Fruit fly (Drosophila melanogaster) whole organism, adult: Measurements from ENCODE around the gene CG32708.

Experiments used
- CG14711 ChIP-seq: fragments of 200-800 bp; sonication (Bioruptor generic); optimal IDR thresholded peaks from 2 replicates; lab custom pipeline; 2018; ENCODE audit warnings: missing biosample characterization, mild to moderate bottlenecking, missing genetic modification characterization, moderate library complexity
- Clk ChIP-seq: fragments of 200-800 bp; sonication (Bioruptor generic); optimal IDR thresholded peaks from 2 replicates; lab custom pipeline; 2017; ENCODE audit warnings: missing biosample characterization, missing genetic modification characterization
- Hr96 ChIP-seq: fragments of 200-800 bp; sonication (Bioruptor generic); optimal IDR thresholded peaks from 2 replicates; lab custom pipeline; 2016; ENCODE audit warnings: missing biosample characterization, missing genetic modification characterization
- Mnt ChIP-seq: fragments of 200-800 bp; sonication (Bioruptor generic); optimal IDR thresholded peaks from 2 replicates; lab custom pipeline; 2016; ENCODE audit warnings: missing biosample characterization, mild to moderate bottlenecking, missing genetic modification characterization
- bab1 ChIP-seq: fragments of 200-800 bp; sonication (Bioruptor generic); optimal IDR thresholded peaks from 3 replicates; lab custom pipeline; 2019; ENCODE audit warnings: missing biosample characterization, mild to moderate bottlenecking, missing genetic modification characterization, moderate library complexity
- cic ChIP-seq: fragments of 200-800 bp; sonication (Bioruptor generic); optimal IDR thresholded peaks from 2 replicates; lab custom pipeline; 2017; ENCODE audit warnings: missing biosample characterization, mild to moderate bottlenecking, missing genetic modification characterization, moderate library complexity
- kay ChIP-seq: fragments of 200-800 bp; sonication (Bioruptor generic); peaks from one replicate; lab custom pipeline; 2016; ENCODE audit warnings: missing biosample characterization, missing genetic modification characterization, borderline replicate concordance
- ovo ChIP-seq: fragments of 200-800 bp; sonication (Bioruptor generic); optimal IDR thresholded peaks from 2 replicates; lab custom pipeline; 2016; ENCODE audit warnings: missing biosample characterization, missing genetic modification characterization
- pad ChIP-seq: fragments of 200-800 bp; sonication (Bioruptor generic); optimal IDR thresholded peaks from 3 replicates; lab custom pipeline; 2017; ENCODE audit warnings: missing biosample characterization, missing genetic modification characterization, mild to moderate bottlenecking, moderate library complexity, missing genetic modification reagents
- toe ChIP-seq: fragments of 200-800 bp; sonication (Bioruptor generic); optimal IDR thresholded peaks from 2 replicates; lab custom pipeline; 2016; ENCODE audit warnings: missing biosample characterization, missing genetic modification characterization

dm6 chrX:9093912-9094311 lies 8.2 kb downstream of the CG32708 start:
- TF ChIP-seq CG14711 (tag; lab: Kevin White, UChicago), result no peak
- TF ChIP-seq Hr96 (GFP tag; lab: Kevin White, UChicago), result no peak
- no peak for TF ChIP-seq cic (GFP tag; lab: Kevin White, UChicago)
- TF ChIP-seq Clk, result no peak
- TF ChIP-seq ovo (GFP tag; lab: Kevin White, UChicago), result no peak
- no peak for TF ChIP-seq bab1 (GFP tag; lab: Kevin White, UChicago)
- no peak for TF ChIP-seq Mnt (GFP tag; lab: Kevin White, UChicago)
- no peak for TF ChIP-seq kay (GFP tag; lab: Kevin White, UChicago)
- TF ChIP-seq toe (GFP tag; lab: Kevin White, UChicago), result no peak
- no peak for TF ChIP-seq pad
